Fruit fly (Drosophila melanogaster) whole organism, embryonic: Measurements from ENCODE around the gene CG14135.

ENCODE experiments used
- Adf1 ChIP-seq: fragments of 200-800 bp; sonication (Bioruptor generic); IDR thresholded peaks from 2 replicates; pipeline ENCODE4 v1.3.6; 2022; ENCODE audit warnings: missing biosample characterization, missing genetic modification characterization
- BEAF-32 ChIP-seq: fragments of 200-800 bp; sonication (Bioruptor generic); optimal IDR thresholded peaks from 3 replicates; lab custom pipeline; 2017; ENCODE audit warnings: missing biosample characterization, missing genetic modification characterization, mild to moderate bottlenecking, moderate library complexity, missing genetic modification reagents
- CG11560 ChIP-seq: fragments of 200-800 bp; sonication (Bioruptor generic); IDR thresholded peaks from 3 replicates; pipeline ENCODE4 v1.3.6; 2022; ENCODE audit warnings: missing biosample characterization, missing genetic modification characterization
- CG12769 ChIP-seq: fragments of 200-800 bp; sonication (Bioruptor generic); optimal IDR thresholded peaks from 2 replicates; lab custom pipeline; 2019; ENCODE audit warnings: missing biosample characterization, mild to moderate bottlenecking, missing genetic modification characterization, moderate library complexity
- CG12942 ChIP-seq: fragments of 200-800 bp; sonication (Bioruptor generic); optimal IDR thresholded peaks from 3 replicates; lab custom pipeline; 2016; ENCODE audit warnings: missing biosample characterization, missing genetic modification characterization
- CG13424 ChIP-seq: fragments of 200-800 bp; sonication (Bioruptor generic); optimal IDR thresholded peaks from 2 replicates; lab custom pipeline; 2019; ENCODE audit warnings: missing biosample characterization, mild to moderate bottlenecking, missing genetic modification characterization, moderate library complexity
- CG13624 ChIP-seq: fragments of 200-800 bp; sonication (Bioruptor generic); optimal IDR thresholded peaks from 2 replicates; lab custom pipeline; 2016; ENCODE audit warnings: missing biosample characterization, missing genetic modification characterization
- CG13775 ChIP-seq: fragments of 200-800 bp; sonication (Bioruptor generic); optimal IDR thresholded peaks from 3 replicates; lab custom pipeline; 2017; ENCODE audit warnings: missing biosample characterization, mild to moderate bottlenecking, missing genetic modification characterization
- CG16815 ChIP-seq: fragments of 200-800 bp; sonication (Bioruptor generic); optimal IDR thresholded peaks from 3 replicates; lab custom pipeline; 2017; ENCODE audit warnings: missing biosample characterization, mild to moderate bottlenecking, missing genetic modification characterization
- CG17328 ChIP-seq: fragments of 200-800 bp; sonication (Bioruptor generic); IDR thresholded peaks from 2 replicates; pipeline ENCODE4 v1.3.6; 2022; ENCODE audit warnings: missing biosample characterization, missing genetic modification characterization
- CG17912 ChIP-seq: fragments of 200-800 bp; sonication (Bioruptor generic); optimal IDR thresholded peaks from 2 replicates; lab custom pipeline; 2018; ENCODE audit warnings: missing biosample characterization, mild to moderate bottlenecking, missing genetic modification characterization
- CG18619 ChIP-seq: fragments of 200-800 bp; sonication (Bioruptor generic); optimal IDR thresholded peaks from 3 replicates; lab custom pipeline; 2017; ENCODE audit warnings: missing biosample characterization, mild to moderate bottlenecking, missing genetic modification characterization
- CG18764 ChIP-seq: fragments of 200-800 bp; sonication (Bioruptor generic); optimal IDR thresholded peaks from 3 replicates; lab custom pipeline; 2016; ENCODE audit warnings: missing biosample characterization, missing genetic modification characterization
- CG34224 ChIP-seq: fragments of 200-800 bp; sonication (Bioruptor generic); IDR thresholded peaks from 3 replicates; pipeline ENCODE4 v1.3.6; 2022; ENCODE audit warnings: missing biosample characterization, missing genetic modification characterization; ENCODE audit not compliant: partially characterized antibody
- CG34422 ChIP-seq: fragments of 200-800 bp; sonication (Bioruptor generic); IDR thresholded peaks from 3 replicates; pipeline ENCODE4 v1.3.6; 2022; ENCODE audit warnings: missing biosample characterization, missing genetic modification characterization
- CG42726 ChIP-seq: fragments of 200-800 bp; sonication (Bioruptor generic); IDR thresholded peaks from 2 replicates; pipeline ENCODE4 v1.3.6; 2022; ENCODE audit warnings: missing biosample characterization, missing genetic modification characterization; ENCODE audit not compliant: partially characterized antibody
- CG4282 ChIP-seq: fragments of 200-800 bp; sonication (Bioruptor generic); optimal IDR thresholded peaks from 2 replicates; lab custom pipeline; 2016; ENCODE audit warnings: missing biosample characterization, missing genetic modification characterization
- CG9797 ChIP-seq: fragments of 200-800 bp; sonication (Bioruptor generic); optimal IDR thresholded peaks from 3 replicates; lab custom pipeline; 2018; ENCODE audit warnings: missing biosample characterization, mild to moderate bottlenecking, missing genetic modification characterization
- CoRest ChIP-seq: fragments of 200-800 bp; sonication (Bioruptor generic); optimal IDR thresholded peaks from 3 replicates; lab custom pipeline; 2018; ENCODE audit warnings: missing biosample characterization, mild to moderate bottlenecking, missing genetic modification characterization, moderate library complexity
- Dad ChIP-seq: fragments of 200-800 bp; sonication (Bioruptor generic); optimal IDR thresholded peaks from 3 replicates; lab custom pipeline; 2016; ENCODE audit warnings: missing biosample characterization, missing genetic modification characterization
- Dek ChIP-seq: fragments of 200-800 bp; sonication (Bioruptor generic); optimal IDR thresholded peaks from 3 replicates; lab custom pipeline; 2019; ENCODE audit warnings: missing biosample characterization, mild to moderate bottlenecking, missing genetic modification characterization, moderate library complexity
- Dll ChIP-seq: fragments of 200-800 bp; sonication (Bioruptor generic); IDR thresholded peaks from 4 replicates; pipeline ENCODE4 v1.3.6; 2022; ENCODE audit warnings: missing biosample characterization, missing genetic modification characterization; ENCODE audit not compliant: partially characterized antibody
- Hr78 ChIP-seq, 2 experiments: fragments of 200-800 bp in 1 of 2; fragments of >200 bp in 1 of 2; sonication (Bioruptor generic) in 1 of 2; optimal IDR thresholded peaks; 2 replicates each; lab custom pipeline; 2017 to 2019; ENCODE audit warnings: missing biosample characterization in 2 of 2, missing genetic modification characterization in 2 of 2, mild to moderate bottlenecking in 1 of 2, moderate library complexity in 1 of 2
- MBD-R2 ChIP-seq: fragments of 200-800 bp; sonication (Bioruptor generic); IDR thresholded peaks from 2 replicates; pipeline ENCODE4 v1.3.6; 2022; ENCODE audit warnings: missing biosample characterization, missing genetic modification characterization
- Med ChIP-seq: fragments of 200-800 bp; sonication (Bioruptor generic); peaks from one replicate; lab custom pipeline; 2016; ENCODE audit warnings: missing biosample characterization, missing genetic modification characterization, mild to moderate bottlenecking, inconsistent platforms, moderate library complexity
- NC2α ChIP-seq: fragments of 200-800 bp; sonication (Bioruptor generic); optimal IDR thresholded peaks from 2 replicates; lab custom pipeline; 2016; ENCODE audit warnings: missing biosample characterization, missing genetic modification characterization
- YL-1 ChIP-seq: fragments of 200-800 bp; sonication (Bioruptor generic); optimal IDR thresholded peaks from 3 replicates; lab custom pipeline; 2017; ENCODE audit warnings: missing biosample characterization, mild to moderate bottlenecking, missing genetic modification characterization
- al ChIP-seq: fragments of 200-800 bp; sonication (Bioruptor generic); IDR thresholded peaks from 2 replicates; pipeline ENCODE4 v1.3.6; 2022; ENCODE audit warnings: missing biosample characterization, missing genetic modification characterization
- ase ChIP-seq: fragments of 200-800 bp; sonication (Bioruptor generic); IDR thresholded peaks from 3 replicates; pipeline ENCODE4 v1.3.6; 2022; ENCODE audit warnings: missing biosample characterization, missing genetic modification characterization
- ash1 ChIP-seq: fragments of 200-800 bp; sonication (Bioruptor generic); optimal IDR thresholded peaks from 2 replicates; lab custom pipeline; 2018; ENCODE audit warnings: missing biosample characterization, mild to moderate bottlenecking, missing genetic modification characterization
- chm ChIP-seq: fragments of 200-800 bp; sonication (Bioruptor generic); IDR thresholded peaks from 2 replicates; pipeline ENCODE4 v1.3.6; 2022; ENCODE audit warnings: missing biosample characterization, missing genetic modification characterization
- cwo ChIP-seq: fragments of 200-800 bp; sonication (Bioruptor generic); optimal IDR thresholded peaks from 3 replicates; lab custom pipeline; 2017; ENCODE audit warnings: missing biosample characterization, missing genetic modification characterization, mild to moderate bottlenecking, moderate library complexity, missing genetic modification reagents
- gce ChIP-seq: fragments of 200-800 bp; sonication (Bioruptor generic); IDR thresholded peaks from 3 replicates; pipeline ENCODE4 v1.3.6; 2022; ENCODE audit warnings: missing biosample characterization, missing genetic modification characterization
- gro ChIP-seq: fragments of 200-800 bp; sonication (Bioruptor generic); optimal IDR thresholded peaks from 2 replicates; lab custom pipeline; 2016; ENCODE audit warnings: missing biosample characterization, missing genetic modification characterization
- jumu ChIP-seq: fragments of 200-800 bp; sonication (Bioruptor generic); optimal IDR thresholded peaks from 3 replicates; lab custom pipeline; 2016; ENCODE audit warnings: missing biosample characterization, missing genetic modification characterization
- lbe ChIP-seq: fragments of 200-800 bp; sonication (Bioruptor generic); optimal IDR thresholded peaks from 2 replicates; lab custom pipeline; 2016; ENCODE audit warnings: missing biosample characterization, mild to moderate bottlenecking, missing genetic modification characterization
- lilli ChIP-seq: fragments of 200-800 bp; sonication (Bioruptor generic); optimal IDR thresholded peaks from 3 replicates; lab custom pipeline; 2016; ENCODE audit warnings: missing biosample characterization, missing genetic modification characterization
- mirr ChIP-seq: fragments of 200-800 bp; sonication (Bioruptor generic); optimal IDR thresholded peaks from 3 replicates; lab custom pipeline; 2018; ENCODE audit warnings: missing biosample characterization, mild to moderate bottlenecking, missing genetic modification characterization
- nau ChIP-seq: fragments of 200-800 bp; sonication (Bioruptor generic); optimal IDR thresholded peaks from 3 replicates; lab custom pipeline; 2017; ENCODE audit warnings: missing biosample characterization, mild to moderate bottlenecking, missing genetic modification characterization, missing genetic modification reagents
- nom ChIP-seq: fragments of 200-800 bp; sonication (Bioruptor generic); optimal IDR thresholded peaks from 2 replicates; lab custom pipeline; 2017; ENCODE audit warnings: missing biosample characterization, missing genetic modification characterization, mild to moderate bottlenecking, moderate library complexity, missing genetic modification reagents
- peb ChIP-seq: fragments of 200-800 bp; sonication (Bioruptor generic); IDR thresholded peaks from 2 replicates; pipeline ENCODE4 v1.3.6; 2022; ENCODE audit warnings: missing biosample characterization, missing genetic modification characterization
- pum ChIP-seq: fragments of 200-800 bp; sonication (Bioruptor generic); optimal IDR thresholded peaks from 2 replicates; lab custom pipeline; 2016; ENCODE audit warnings: missing biosample characterization, missing genetic modification characterization
- row ChIP-seq: fragments of 200-800 bp; sonication (Bioruptor generic); IDR thresholded peaks from 3 replicates; pipeline ENCODE4 v1.3.6; 2022; ENCODE audit warnings: missing biosample characterization, missing genetic modification characterization
- schlank ChIP-seq: fragments of 200-800 bp; sonication (Bioruptor generic); optimal IDR thresholded peaks from 2 replicates; lab custom pipeline; 2018; ENCODE audit warnings: missing biosample characterization, mild to moderate bottlenecking, missing genetic modification characterization
- stwl ChIP-seq: fragments of 200-800 bp; sonication (Bioruptor generic); optimal IDR thresholded peaks from 3 replicates; lab custom pipeline; 2018; ENCODE audit warnings: missing biosample characterization, mild to moderate bottlenecking, missing genetic modification characterization, moderate library complexity
- tll ChIP-seq, 2 experiments: fragments of 200-800 bp in 1 of 2; fragments of >200 bp in 1 of 2; sonication (Bioruptor generic) in 1 of 2; optimal IDR thresholded peaks; 2 replicates each; lab custom pipeline; 2017 to 2019; ENCODE audit warnings: missing biosample characterization in 2 of 2, missing genetic modification characterization in 2 of 2, mild to moderate bottlenecking in 1 of 2, moderate library complexity in 1 of 2
- zen2 ChIP-seq: fragments of 200-800 bp; sonication (Bioruptor generic); IDR thresholded peaks from 3 replicates; pipeline ENCODE4 v1.3.6; 2022; ENCODE audit warnings: missing biosample characterization, missing genetic modification characterization; ENCODE audit not compliant: partially characterized antibody
- zf30C ChIP-seq: fragments of 200-800 bp; sonication (Bioruptor generic); optimal IDR thresholded peaks from 3 replicates; lab custom pipeline; 2018; ENCODE audit warnings: missing biosample characterization, mild to moderate bottlenecking, missing genetic modification characterization

CG14135 gene

dm6 chr3L:11707978-11708632, 16.7 kb downstream of the CG14135 start, which contains the start of gene CG11658 (continued):
- TF ChIP-seq nom (GFP tag; lab: Kevin White, UChicago) (peak; percentile 72), CG12769 (tag; lab: Kevin White, UChicago) (peak; percentile 80), CG13775 (GFP tag; lab: Kevin White, UChicago) (no peak), CG16815 (GFP tag; lab: Kevin White, UChicago) (no peak), CG34422 (peak; percentile 64; the same call in 1 of the 3 replicates), peb (GFP tag; lab: Robert Waterston, UW) (no peak), Dek (tag; lab: Kevin White, UChicago) (peak; percentile 39), row (GFP tag; lab: Robert Waterston, UW) (no peak), gro (GFP tag; lab: Kevin White, UChicago) (peak; percentile 41), jumu (GFP tag; lab: Kevin White, UChicago) (no peak), CoRest (tag; lab: Kevin White, UChicago) (no peak), nau (peak; percentile 43), CG11560 (tag; lab: Robert Waterston, UW) (no peak), MBD-R2 (GFP tag; lab: Robert Waterston, UW) (peak; percentile 16; the same call in 1 of the 2 replicates), chm (GFP tag; lab: Robert Waterston, UW) (peak; percentile 31), schlank (tag; lab: Kevin White, UChicago) (no peak), CG42726 (0 out of 2 replicates have a peak, but pooled peaks have one; percentile 12), Hr78 (GFP tag; optimal IDR thresholded peaks at IDR 0.05; lab: Kevin White, UChicago) (peak in 1 of 2 experiments; percentile 25), Dad (GFP tag; lab: Kevin White, UChicago) (no peak), tll (GFP tag; optimal IDR thresholded peaks at IDR 0.05; lab: Kevin White, UChicago) (no peak), gce (0 out of 3 replicates have a peak, but pooled peaks have one; percentile 40), stwl (tag; lab: Kevin White, UChicago) (no peak), CG17328 (GFP tag; lab: Robert Waterston, UW) (peak; percentile 4; the same call in 1 of the 2 replicates), CG9797 (no peak), lbe (no peak), zf30C (no peak), al (GFP tag; lab: Robert Waterston, UW) (no peak), CG18619 (GFP tag; lab: Kevin White, UChicago) (peak; percentile 11), CG17912 (GFP tag; lab: Kevin White, UChicago) (no peak), lilli (GFP tag; lab: Kevin White, UChicago) (peak; percentile 0), ash1 (GFP tag; lab: Kevin White, UChicago) (no peak), CG4282 (no peak), Adf1 (no peak; the same call in 1 of the 2 replicates), BEAF-32 (GFP tag; lab: Kevin White, UChicago) (no peak), CG34224 (GFP tag; lab: Robert Waterston, UW) (peak; percentile 76), pum (no peak), CG13624 (peak; percentile 74), cwo (GFP tag; lab: Kevin White, UChicago) (peak; percentile 12), ase (GFP tag; lab: Robert Waterston, UW) (0 out of 3 replicates have a peak, but pooled peaks have one; percentile 5), mirr (no peak), Med (peak; percentile 57), NC2α (GFP tag; lab: Kevin White, UChicago) (no peak), YL-1 (GFP tag; lab: Kevin White, UChicago) (peak; percentile 10), zen2 (peak; percentile 40), CG13424 (tag; lab: Kevin White, UChicago) (no peak), CG12942 (no peak), Dll (GFP tag; lab: Robert Waterston, UW) (peak; percentile 52; the same call in 1 of the 4 replicates), CG18764 (no peak)
